Worm (Caenorhabditis elegans) whole organism, L3 larva: Measurements from ENCODE around the gene Y39B6A.7.

Experiments
- R02D3.7 ChIP-seq: fragments of 150-350 bp; optimal IDR thresholded peaks from 2 replicates; lab custom pipeline; 2014; ENCODE audit warnings: missing biosample characterization, missing genetic modification characterization
- ZK546.5 ChIP-seq: sonication (generic microtip); optimal IDR thresholded peaks from 2 replicates; lab custom pipeline; 2017; ENCODE audit warnings: missing biosample characterization, missing genetic modification characterization
- aly-2 ChIP-seq: fragments of 150-350 bp; optimal IDR thresholded peaks from 2 replicates; lab custom pipeline; 2014; ENCODE audit warnings: missing biosample characterization, missing genetic modification characterization
- ama-1 ChIP-seq: fragments of 150-350 bp; optimal IDR thresholded peaks from 2 replicates; lab custom pipeline; 2018
- ceh-28 ChIP-seq: fragments of 150-350 bp; optimal IDR thresholded peaks from 2 replicates; lab custom pipeline; 2014; ENCODE audit warnings: missing biosample characterization, missing genetic modification reagents, missing genetic modification characterization
- ceh-82 ChIP-seq: fragments of 150-350 bp; optimal IDR thresholded peaks from 2 replicates; lab custom pipeline; 2014; ENCODE audit warnings: missing biosample characterization, missing genetic modification characterization
- daf-12 ChIP-seq: fragments of 150-350 bp; optimal IDR thresholded peaks from 2 replicates; lab custom pipeline; 2014; ENCODE audit warnings: missing biosample characterization, missing genetic modification reagents, missing genetic modification characterization
- egl-27 ChIP-seq: sonication (generic microtip); optimal IDR thresholded peaks from 4 replicates; lab custom pipeline; 2017; ENCODE audit warnings: missing biosample characterization, missing genetic modification reagents, missing genetic modification characterization
- egl-5 ChIP-seq: fragments of 150-350 bp; optimal IDR thresholded peaks from 2 replicates; lab custom pipeline; 2017; ENCODE audit warnings: missing biosample characterization, missing genetic modification reagents, missing genetic modification characterization, inconsistent platforms
- elt-1 ChIP-seq: fragments of 150-350 bp; optimal IDR thresholded peaks from 2 replicates; lab custom pipeline; 2014; ENCODE audit warnings: missing biosample characterization, missing genetic modification characterization
- elt-2 ChIP-seq: sonication (generic microtip); optimal IDR thresholded peaks from 2 replicates; lab custom pipeline; 2016; ENCODE audit warnings: missing genetic modification reagents, mild to moderate bottlenecking, missing genetic modification characterization, missing compliant biosample characterization
- elt-3 ChIP-seq, 3 experiments: fragments of 150-350 bp in 1 of 3; sonication (generic microtip) in 2 of 3; optimal IDR thresholded peaks; 2 replicates in 2 of 3; 4 replicates in 1 of 3; lab custom pipeline; 2014 to 2017; ENCODE audit warnings: missing biosample characterization in 3 of 3, missing genetic modification characterization in 3 of 3
- eor-1 ChIP-seq, 2 experiments: fragments of 150-350 bp; optimal IDR thresholded peaks; 2 replicates each; lab custom pipeline; 2014 to 2018; ENCODE audit warnings: missing biosample characterization in 2 of 2, missing genetic modification characterization in 2 of 2
- fos-1 ChIP-seq: fragments of 150-350 bp; optimal IDR thresholded peaks from 2 replicates; lab custom pipeline; 2014; ENCODE audit warnings: missing biosample characterization, missing genetic modification characterization
- hmg-11 ChIP-seq: sonication (generic microtip); optimal IDR thresholded peaks from 2 replicates; lab custom pipeline; 2016; ENCODE audit warnings: missing genetic modification characterization, missing compliant biosample characterization
- jun-1 ChIP-seq: fragments of 150-350 bp; optimal IDR thresholded peaks from 2 replicates; lab custom pipeline; 2014; ENCODE audit warnings: missing biosample characterization, missing genetic modification reagents, missing genetic modification characterization
- lin-39 ChIP-seq: fragments of 150-350 bp; optimal IDR thresholded peaks from 2 replicates; lab custom pipeline; 2018; ENCODE audit warnings: missing biosample characterization, missing genetic modification reagents, missing genetic modification characterization
- lsy-12 ChIP-seq: sonication (generic microtip); optimal IDR thresholded peaks from 2 replicates; lab custom pipeline; 2016; ENCODE audit warnings: mild to moderate bottlenecking, missing genetic modification characterization, missing compliant biosample characterization
- mdl-1 ChIP-seq: fragments of 150-350 bp; optimal IDR thresholded peaks from 2 replicates; lab custom pipeline; 2014; ENCODE audit warnings: missing biosample characterization, missing genetic modification characterization
- mml-1 ChIP-seq: fragments of 150-350 bp; sonication (generic microtip); optimal IDR thresholded peaks from 3 replicates; lab custom pipeline; 2014; ENCODE audit warnings: missing biosample characterization, missing genetic modification characterization
- nfya-1 ChIP-seq: sonication (generic microtip); optimal IDR thresholded peaks from 2 replicates; lab custom pipeline; 2017; ENCODE audit warnings: missing genetic modification characterization, mild to moderate bottlenecking, missing compliant biosample characterization, antibody characterized with exemption, moderate library complexity; ENCODE audit not compliant: insufficient read depth
- nhr-11 ChIP-seq: fragments of 150-350 bp; optimal IDR thresholded peaks from 2 replicates; lab custom pipeline; 2014; ENCODE audit warnings: missing biosample characterization, missing genetic modification characterization
- nhr-12 ChIP-seq: fragments of 150-350 bp; optimal IDR thresholded peaks from 2 replicates; lab custom pipeline; 2014; ENCODE audit warnings: missing biosample characterization, missing genetic modification characterization
- nhr-23 ChIP-seq: fragments of 150-350 bp; optimal IDR thresholded peaks from 2 replicates; lab custom pipeline; 2014; ENCODE audit warnings: missing biosample characterization, missing genetic modification reagents, missing genetic modification characterization
- nhr-237 ChIP-seq: fragments of 150-350 bp; optimal IDR thresholded peaks from 2 replicates; lab custom pipeline; 2014; ENCODE audit warnings: missing biosample characterization, missing genetic modification characterization
- nhr-25 ChIP-seq: sonication (generic microtip); optimal IDR thresholded peaks from 2 replicates; lab custom pipeline; 2017; ENCODE audit warnings: missing biosample characterization, missing genetic modification characterization
- nhr-28 ChIP-seq: fragments of 150-350 bp; optimal IDR thresholded peaks from 2 replicates; lab custom pipeline; 2014; ENCODE audit warnings: missing biosample characterization, missing genetic modification characterization
- nhr-67 ChIP-seq: fragments of 150-350 bp; optimal IDR thresholded peaks from 2 replicates; lab custom pipeline; 2014; ENCODE audit warnings: missing biosample characterization, missing genetic modification characterization
- nhr-76 ChIP-seq: fragments of 150-350 bp; sonication (generic microtip); optimal IDR thresholded peaks from 5 replicates; lab custom pipeline; 2014; ENCODE audit warnings: missing biosample characterization, missing genetic modification characterization
- nhr-77 ChIP-seq: fragments of 150-350 bp; optimal IDR thresholded peaks from 2 replicates; lab custom pipeline; 2014; ENCODE audit warnings: missing biosample characterization, missing genetic modification characterization
- pha-4 ChIP-seq: fragments of 150-350 bp; optimal IDR thresholded peaks from 2 replicates; lab custom pipeline; 2014; ENCODE audit warnings: missing biosample characterization, missing genetic modification reagents, missing genetic modification characterization
- pqm-1 ChIP-seq: fragments of 150-350 bp; optimal IDR thresholded peaks from 2 replicates; lab custom pipeline; 2017; ENCODE audit warnings: missing biosample characterization, missing genetic modification characterization, inconsistent platforms
- sea-2 ChIP-seq: fragments of 150-350 bp; sonication (generic microtip); optimal IDR thresholded peaks from 4 replicates; lab custom pipeline; 2014; ENCODE audit warnings: missing biosample characterization, missing genetic modification reagents, missing genetic modification characterization
- skn-1 ChIP-seq: fragments of 150-350 bp; optimal IDR thresholded peaks from 2 replicates; lab custom pipeline; 2014; ENCODE audit warnings: missing biosample characterization, missing genetic modification characterization
- snpc-4 ChIP-seq: fragments of 150-350 bp; optimal IDR thresholded peaks from 2 replicates; lab custom pipeline; 2014; ENCODE audit warnings: missing biosample characterization, missing genetic modification characterization
- tbx-2 ChIP-seq: sonication (generic microtip); optimal IDR thresholded peaks from 2 replicates; lab custom pipeline; 2016; ENCODE audit warnings: mild to moderate bottlenecking, missing genetic modification characterization, missing compliant biosample characterization
- unc-39 ChIP-seq: sonication (generic microtip); optimal IDR thresholded peaks from 4 replicates; lab custom pipeline; 2017; ENCODE audit warnings: missing biosample characterization, missing genetic modification characterization
- unc-62 ChIP-seq: fragments of 150-350 bp; sonication (generic microtip); optimal IDR thresholded peaks from 4 replicates; lab custom pipeline; 2014; ENCODE audit warnings: missing biosample characterization, missing genetic modification reagents, missing genetic modification characterization
- zag-1 ChIP-seq: fragments of 150-350 bp; optimal IDR thresholded peaks from 2 replicates; lab custom pipeline; 2014; ENCODE audit warnings: missing biosample characterization, missing genetic modification characterization
- ztf-4 ChIP-seq: fragments of 150-350 bp; optimal IDR thresholded peaks from 2 replicates; lab custom pipeline; 2014; ENCODE audit warnings: missing biosample characterization, missing genetic modification characterization

Y39B6A.7 gene

ce11 chrV:19131848-19132401 is 17.0 kb downstream of the Y39B6A.7 start:
- TF ChIP-seq hmg-11 (tag; lab: Kevin White, UChicago) (no peak), elt-3 (tag; optimal IDR thresholded peaks at IDR 0.05; lab: Kevin White, UChicago) (no peak), ceh-28 (tag; lab: Kevin White, UChicago) (peak; percentile 64)

ce11 chrV:19129497-19130212 is 19.3 kb downstream of the Y39B6A.7 start:
- TF ChIP-seq eor-1 (tag; optimal IDR thresholded peaks at IDR 0.05; lab: Kevin White, UChicago) (no peak), ceh-28 (tag; lab: Kevin White, UChicago) (peak; percentile 72)

ce11 chrV:19127225-19127624 is 21.7 kb downstream of the Y39B6A.7 start, which contains the start of gene dyf-17:
TSS of gene dyf-17 (plus strand) at chrV:19127525.
- TF ChIP-seq unc-39 (tag; lab: Kevin White, UChicago) (no peak), pha-4 (tag; lab: Kevin White, UChicago) (no peak), elt-2 (tag; lab: Kevin White, UChicago) (no peak), egl-5 (tag; lab: Kevin White, UChicago) (no peak), nhr-76 (no peak), zag-1 (no peak), egl-27 (tag; lab: Kevin White, UChicago) (no peak), nhr-11 (tag; lab: Kevin White, UChicago) (no peak), daf-12 (no peak), jun-1 (no peak), mml-1 (no peak), ztf-4 (tag; lab: Kevin White, UChicago) (no peak), nhr-67 (no peak), tbx-2 (no peak), elt-3 (tag; optimal IDR thresholded peaks at IDR 0.05; lab: Kevin White, UChicago) (no peak), pqm-1 (no peak), sea-2 (GFP tag; lab: Kevin White, UChicago) (no peak), lin-39 (tag; lab: Kevin White, UChicago) (no peak), aly-2 (tag; lab: Kevin White, UChicago) (no peak), unc-62 (GFP tag; lab: Kevin White, UChicago) (no peak)

- TF ChIP-seq ztf-4 (tag; lab: Kevin White, UChicago) (no peak), R02D3.7 (no peak), egl-27 (tag; lab: Kevin White, UChicago) (no peak), lin-39 (tag; lab: Kevin White, UChicago) (peak; percentile 87), egl-5 (tag; lab: Kevin White, UChicago) (no peak), nhr-28 (tag; lab: Kevin White, UChicago) (no peak), elt-1 (tag; lab: Kevin White, UChicago) (no peak), aly-2 (tag; lab: Kevin White, UChicago) (no peak), zag-1 (no peak), nhr-77 (no peak), hmg-11 (tag; lab: Kevin White, UChicago) (peak; percentile 95), eor-1 (tag; optimal IDR thresholded peaks at IDR 0.05; lab: Kevin White, UChicago) (no peak), skn-1 (peak; percentile 23), nhr-237 (tag; lab: Kevin White, UChicago) (no peak), elt-3 (tag; optimal IDR thresholded peaks at IDR 0.05; lab: Kevin White, UChicago) (no peak), jun-1 (no peak), elt-2 (tag; lab: Kevin White, UChicago) (peak; percentile 31), mdl-1 (no peak), pqm-1 (no peak), tbx-2 (peak; percentile 20), fos-1 (tag; lab: Kevin White, UChicago) (no peak), ama-1 (no peak), ceh-28 (tag; lab: Kevin White, UChicago) (peak; percentile 69), pha-4 (tag; lab: Kevin White, UChicago) (peak; percentile 13), nfya-1 (peak; percentile 63), ZK546.5 (tag; lab: Kevin White, UChicago) (no peak), ceh-82 (tag; lab: Kevin White, UChicago) (no peak), nhr-23 (tag; lab: Kevin White, UChicago) (no peak), nhr-12 (tag; lab: Kevin White, UChicago) (no peak), nhr-76 (no peak), mml-1 (no peak), snpc-4 (tag; lab: Kevin White, UChicago) (no peak), nhr-25 (tag; lab: Kevin White, UChicago) (no peak), lsy-12 (tag; lab: Kevin White, UChicago) (no peak)
These were observed 23.1 kb downstream of the Y39B6A.7 start for ce11 chrV:19125812-19126211.
